Fruit fly (Drosophila melanogaster): Measurements from ENCODE around the gene mnd.
A peak's percentile ranks its signal among the peaks of the same experiment; 100 is the strongest.

Gene mnd

DNA sequence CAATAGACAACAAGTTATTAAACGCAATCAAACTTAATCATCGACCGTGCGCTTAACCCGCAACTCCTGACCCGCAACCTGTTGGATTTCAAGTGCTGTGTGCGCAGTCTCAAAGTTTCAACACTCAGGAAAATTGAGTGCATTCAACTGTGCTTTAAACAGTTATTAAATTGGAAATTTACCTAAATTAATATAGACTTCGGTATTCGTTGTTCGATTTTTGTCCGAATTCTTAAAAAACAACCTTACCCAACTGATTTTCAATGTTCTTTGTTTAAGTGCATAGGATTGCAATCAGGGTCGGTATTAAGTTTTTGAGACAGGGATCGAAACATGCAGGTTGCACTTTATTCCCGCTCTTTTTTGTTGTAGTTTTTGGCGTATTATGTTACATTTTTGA, 20.2 kb downstream of the mnd start (continued):
- TF ChIP-seq CG34406 (GFP tag; optimal IDR thresholded peaks at IDR 0.05) = peak; percentile 52
- peak; percentile 34; the same call in 1 of the 2 replicates for TF ChIP-seq CG11294 (GFP tag; IDR thresholded peaks at IDR 0.05)
- no peak for TF ChIP-seq Blimp-1 (GFP tag; optimal IDR thresholded peaks at IDR 0.05)
- TF ChIP-seq CG10631 (GFP tag; optimal IDR thresholded peaks at IDR 0.05) = peak; percentile 46
- peak; percentile 72 for TF ChIP-seq svp (GFP tag)
- peak; percentile 57 for TF ChIP-seq Ets96B (tag; optimal IDR thresholded peaks at IDR 0.05)
- peak; percentile 48 for TF ChIP-seq CG6276 (GFP tag; optimal IDR thresholded peaks at IDR 0.05)
- TF ChIP-seq Ets21C (GFP tag; optimal IDR thresholded peaks at IDR 0.05) = no peak
- no peak for TF ChIP-seq CG16779 (tag; optimal IDR thresholded peaks at IDR 0.05)
- TF ChIP-seq Eip78C (GFP tag) = peak; percentile 90
- TF ChIP-seq Sox102F (GFP tag; optimal IDR thresholded peaks at IDR 0.05) = peak; percentile 63
- TF ChIP-seq OdsH (GFP tag; optimal IDR thresholded peaks at IDR 0.05) = no peak
- peak; percentile 78 for TF ChIP-seq eg (GFP tag; IDR thresholded peaks at IDR 0.05)
- no peak for TF ChIP-seq CG6808 (GFP tag; optimal IDR thresholded peaks at IDR 0.05)
- peak; percentile 27 for TF ChIP-seq CG8319 (GFP tag; optimal IDR thresholded peaks at IDR 0.05)
- peak; percentile 64 for TF ChIP-seq Sox14 (GFP tag; optimal IDR thresholded peaks at IDR 0.05)
- TF ChIP-seq CG15336 (GFP tag; IDR thresholded peaks at IDR 0.05) = peak; percentile 76
- peak; percentile 79 for TF ChIP-seq CG3919 (GFP tag; optimal IDR thresholded peaks at IDR 0.05)
- no peak for TF ChIP-seq Hr38 (GFP tag; optimal IDR thresholded peaks at IDR 0.05)
- TF ChIP-seq CG6163 (GFP tag; IDR thresholded peaks at IDR 0.05) = peak; percentile 82
- no peak for TF ChIP-seq fd59A (GFP tag; optimal IDR thresholded peaks at IDR 0.05)
- peak; percentile 51 for TF ChIP-seq cyc (GFP tag; optimal IDR thresholded peaks at IDR 0.05)
- no peak for TF ChIP-seq Eip93F (GFP tag; optimal IDR thresholded peaks at IDR 0.05)
- TF ChIP-seq achi (GFP tag; optimal IDR thresholded peaks at IDR 0.05) = peak; percentile 63
- peak; percentile 22 for TF ChIP-seq CG1621 (tag; optimal IDR thresholded peaks at IDR 0.05)
- TF ChIP-seq Eip75B (GFP tag; optimal IDR thresholded peaks at IDR 0.05) = peak; percentile 62
- TF ChIP-seq Smox (GFP tag; optimal IDR thresholded peaks at IDR 0.05) = peak; percentile 46

DNA sequence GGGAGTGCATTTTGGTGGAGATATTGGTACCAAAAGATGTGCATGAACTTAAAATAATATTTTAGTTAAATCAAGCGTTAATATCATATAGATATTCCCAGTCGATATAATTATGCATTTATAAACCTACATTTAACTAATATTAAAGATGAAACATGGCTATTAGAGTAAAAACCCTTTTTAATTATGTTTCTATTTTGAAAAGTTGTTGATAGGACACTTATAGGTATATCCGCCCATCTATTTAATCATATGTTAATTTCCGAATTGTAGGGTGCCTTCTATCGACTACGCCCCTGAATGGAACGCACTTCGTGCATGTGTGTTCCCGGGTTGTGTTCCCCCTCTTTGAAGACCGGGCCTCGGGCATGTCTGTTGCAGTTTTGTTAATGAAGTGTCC, 20.9 kb downstream of the mnd start:
- TF ChIP-seq OdsH (GFP tag; optimal IDR thresholded peaks at IDR 0.05) (peak; percentile 44), CG32006 (GFP tag; optimal IDR thresholded peaks at IDR 0.05) (peak; percentile 51), CG1621 (tag; optimal IDR thresholded peaks at IDR 0.05) (peak; percentile 1), Met (GFP tag; optimal IDR thresholded peaks at IDR 0.05) (peak; percentile 9), svp (GFP tag) (no peak), Ets96B (tag; optimal IDR thresholded peaks at IDR 0.05) (peak; percentile 71), CG6792 (GFP tag; optimal IDR thresholded peaks at IDR 0.05) (peak; percentile 30), pdm3 (GFP tag; optimal IDR thresholded peaks at IDR 0.05) (peak; percentile 10), CG31627 (GFP tag; optimal IDR thresholded peaks at IDR 0.05) (peak; percentile 2), Eip78C (GFP tag) (peak; percentile 89), esn (GFP tag; optimal IDR thresholded peaks at IDR 0.05) (no peak), acj6 (GFP tag; optimal IDR thresholded peaks at IDR 0.05) (peak; percentile 35), Sox14 (GFP tag; optimal IDR thresholded peaks at IDR 0.05) (peak; percentile 23), fd59A (GFP tag; optimal IDR thresholded peaks at IDR 0.05) (peak; percentile 52), Gug (GFP tag; IDR thresholded peaks at IDR 0.05) (0 out of 2 replicates have a peak, but pooled peaks have one; percentile 10), Smox (GFP tag; optimal IDR thresholded peaks at IDR 0.05) (peak; percentile 12), CG6808 (GFP tag; optimal IDR thresholded peaks at IDR 0.05) (peak; percentile 61), CG3919 (GFP tag; optimal IDR thresholded peaks at IDR 0.05) (peak; percentile 40), achi (GFP tag; optimal IDR thresholded peaks at IDR 0.05) (peak; percentile 46), Sox102F (GFP tag; optimal IDR thresholded peaks at IDR 0.05) (no peak), Hr39 (GFP tag; optimal IDR thresholded peaks at IDR 0.05) (no peak), spab (GFP tag; optimal IDR thresholded peaks at IDR 0.05) (peak; percentile 67), CG16779 (tag; optimal IDR thresholded peaks at IDR 0.05) (peak; percentile 8), Hr4 (GFP tag; optimal IDR thresholded peaks at IDR 0.05) (peak; percentile 14), CG6163 (GFP tag; IDR thresholded peaks at IDR 0.05) (0 out of 3 replicates have a peak, but pooled peaks have one; percentile 41), CG3032 (tag; optimal IDR thresholded peaks at IDR 0.05) (peak; percentile 50), CG34406 (GFP tag; optimal IDR thresholded peaks at IDR 0.05) (peak; percentile 16), topi (GFP tag; optimal IDR thresholded peaks at IDR 0.05) (no peak), net (GFP tag; optimal IDR thresholded peaks at IDR 0.05) (peak; percentile 15), Eip75B (GFP tag; optimal IDR thresholded peaks at IDR 0.05) (peak; percentile 37), fd85E (GFP tag; optimal IDR thresholded peaks at IDR 0.05) (no peak), eg (GFP tag; IDR thresholded peaks at IDR 0.05) (no peak), CG15336 (GFP tag; IDR thresholded peaks at IDR 0.05) (peak; percentile 43), CG6854 (GFP tag; optimal IDR thresholded peaks at IDR 0.05) (no peak), CG11902 (GFP tag; optimal IDR thresholded peaks at IDR 0.05) (no peak), dsx (GFP tag; optimal IDR thresholded peaks at IDR 0.05; ENCODE audit: poor library complexity, severe bottlenecking) (peak; percentile 67), CG6276 (GFP tag; optimal IDR thresholded peaks at IDR 0.05) (peak; percentile 10), salr (GFP tag; optimal IDR thresholded peaks at IDR 0.05) (peak in 1 of 2 experiments; percentile 27), CG10669 (GFP tag; optimal IDR thresholded peaks at IDR 0.05) (peak; percentile 51)

All from whole organism, prepupa.